Worm (Caenorhabditis elegans): ENCODE measurements around the gene unc-103.

- TF ChIP-seq him-1 (tag; optimal IDR thresholded peaks at IDR 0.05) = no peak
- TF ChIP-seq W03F9.2 (tag; optimal IDR thresholded peaks at IDR 0.05) = no peak
Measured at ce11 chrIII:4099884-4100596, 15.1 kb upstream of the unc-103 start.

Measured in whole organism, L4/young adult.